Worm (Caenorhabditis elegans): ENCODE data around the gene R107.9.

DNA sequence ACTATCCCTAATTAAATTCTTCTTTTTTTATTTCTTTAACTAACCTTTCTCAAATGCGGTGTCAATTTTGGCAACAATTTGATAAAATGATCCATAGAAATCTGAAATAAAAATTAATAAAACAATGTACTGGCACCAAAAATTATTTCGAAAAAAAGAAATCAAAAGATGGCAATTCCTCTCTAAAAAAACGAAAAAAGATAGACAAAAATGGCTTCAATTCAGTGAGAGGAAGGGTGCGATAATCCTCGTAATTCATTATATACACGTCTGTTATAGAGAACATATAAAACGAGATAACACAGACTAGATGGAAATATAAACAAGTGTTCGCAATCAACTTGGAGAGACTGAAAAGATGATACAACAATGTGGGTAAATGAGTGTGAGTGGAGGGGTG lies 8.1 kb downstream of the R107.9 start, which contains the start of gene R107.2:
- TF ChIP-seq ceh-91 (GFP tag; IDR thresholded peaks at IDR 0.05): no peak
- TF ChIP-seq rpc-1 (optimal IDR thresholded peaks at IDR 0.05): no peak
- TF ChIP-seq rpc-1 (tag; optimal IDR thresholded peaks at IDR 0.05): no peak
- TF ChIP-seq Y53F4B.3 (GFP tag; IDR thresholded peaks at IDR 0.05): no peak
- TF ChIP-seq F49E8.2 (tag; optimal IDR thresholded peaks at IDR 0.05; ENCODE audit: insufficient read depth): no peak
- TF ChIP-seq efl-1 (GFP tag; optimal IDR thresholded peaks at IDR 0.05): no peak
- no peak for TF ChIP-seq ets-4 (GFP tag; optimal IDR thresholded peaks at IDR 0.05)
- TF ChIP-seq hmg-20 (GFP tag; IDR thresholded peaks at IDR 0.05): no peak
- TF ChIP-seq ceh-40 (GFP tag; IDR thresholded peaks at IDR 0.05): no peak
- no peak for TF ChIP-seq madf-3 (GFP tag; IDR thresholded peaks at IDR 0.05)
- TF ChIP-seq sdz-38 (tag; optimal IDR thresholded peaks at IDR 0.05): no peak
- TF ChIP-seq sea-2 (GFP tag; IDR thresholded peaks at IDR 0.05): no peak
- TF ChIP-seq attf-3 (GFP tag; conservative IDR thresholded peaks at IDR 0.05): no peak
